Worm (Caenorhabditis elegans) whole organism, mixed stage, embryonic: ENCODE measurements around the gene unc-62.
"Not testable (repeated sequence)": the region's sequence is repeated elsewhere in the genome, so short reads cannot be mapped to it uniquely, and the experiment has no call there.

Experiments
- M03D4.4 ChIP-seq: sonication (generic microtip); optimal IDR thresholded peaks from 2 replicates; lab custom pipeline; 2017; ENCODE audit warnings: mild to moderate bottlenecking, missing genetic modification characterization, missing compliant biosample characterization
- cnd-1 ChIP-seq: fragments of 200-800 bp; sonication (Bioruptor generic); optimal IDR thresholded peaks from 2 replicates; lab custom pipeline; 2018; ENCODE audit warnings: mild to moderate bottlenecking, missing genetic modification characterization, missing compliant biosample characterization
- drap-1 ChIP-seq: fragments of 200-800 bp; sonication (Bioruptor generic); optimal IDR thresholded peaks from 3 replicates; lab custom pipeline; 2018; ENCODE audit warnings: mild to moderate bottlenecking, missing genetic modification characterization, missing compliant biosample characterization
- elt-1 ChIP-seq: sonication (generic microtip); optimal IDR thresholded peaks from 2 replicates; lab custom pipeline; 2017; ENCODE audit warnings: missing genetic modification characterization, mild to moderate bottlenecking, missing compliant biosample characterization, antibody characterized with exemption, moderate library complexity, borderline replicate concordance; ENCODE audit not compliant: insufficient read depth
- hlh-1 ChIP-seq: fragments of 150-350 bp; optimal IDR thresholded peaks from 2 replicates; lab custom pipeline; 2014; ENCODE audit warnings: missing biosample characterization, missing genetic modification reagents, missing genetic modification characterization
- mep-1 ChIP-seq: fragments of 150-350 bp; optimal IDR thresholded peaks from 2 replicates; lab custom pipeline; 2017; ENCODE audit warnings: missing biosample characterization, missing genetic modification reagents, missing genetic modification characterization, inconsistent platforms
- nhr-12 ChIP-seq: fragments of 150-350 bp; optimal IDR thresholded peaks from 2 replicates; lab custom pipeline; 2014; ENCODE audit warnings: missing biosample characterization, missing genetic modification characterization
- nhr-237 ChIP-seq: fragments of 150-350 bp; optimal IDR thresholded peaks from 2 replicates; lab custom pipeline; 2014; ENCODE audit warnings: missing biosample characterization, missing genetic modification characterization
- nhr-28 ChIP-seq: fragments of 150-350 bp; optimal IDR thresholded peaks from 2 replicates; lab custom pipeline; 2014; ENCODE audit warnings: missing biosample characterization, missing genetic modification characterization
- nhr-76 ChIP-seq: sonication (generic microtip); optimal IDR thresholded peaks from 2 replicates; lab custom pipeline; 2017; ENCODE audit warnings: missing biosample characterization, missing genetic modification characterization
- pha-4 ChIP-seq: fragments of 150-350 bp; optimal IDR thresholded peaks from 2 replicates; lab custom pipeline; 2018; ENCODE audit warnings: missing biosample characterization, missing genetic modification reagents, missing genetic modification characterization
- sptf-1 ChIP-seq: sonication (generic microtip); optimal IDR thresholded peaks from 2 replicates; lab custom pipeline; 2017; ENCODE audit warnings: mild to moderate bottlenecking, missing genetic modification characterization, moderate library complexity, missing compliant biosample characterization
- unc-39 ChIP-seq: fragments of 150-350 bp; optimal IDR thresholded peaks from 2 replicates; lab custom pipeline; 2014; ENCODE audit warnings: missing biosample characterization, missing genetic modification characterization
- unc-62 ChIP-seq: fragments of 150-350 bp; optimal IDR thresholded peaks from 2 replicates; lab custom pipeline; 2014; ENCODE audit warnings: missing biosample characterization, missing genetic modification reagents, missing genetic modification characterization

Gene unc-62

ce11 chrV:4559701-4560100 is 62.4 kb downstream of the unc-62 start, which contains the start of gene Y61A9LA.7:
Gene Y61A9LA.7, minus strand, starts transcription at chrV:4559801.
- TF ChIP-seq pha-4 (tag; lab: Kevin White, UChicago) (no peak), nhr-237 (tag; lab: Kevin White, UChicago) (no peak), drap-1 (no peak), M03D4.4 (tag; lab: Kevin White, UChicago) (no peak), mep-1 (tag; lab: Kevin White, UChicago) (no peak), elt-1 (tag; lab: Kevin White, UChicago) (no peak), nhr-12 (no peak), hlh-1 (tag; lab: Kevin White, UChicago) (no peak), cnd-1 (tag; lab: Kevin White, UChicago) (no peak), unc-39 (tag; lab: Kevin White, UChicago) (no peak), sptf-1 (tag; lab: Kevin White, UChicago) (no peak), nhr-76 (tag; lab: Kevin White, UChicago) (no peak), nhr-28 (tag; lab: Kevin White, UChicago) (no peak), unc-62 (GFP tag; lab: Kevin White, UChicago) (no peak)

ce11 chrV:4560441-4560840 is 63.2 kb downstream of the unc-62 start, which contains the start of gene Y61A9LA.4:
Gene Y61A9LA.4, plus strand, starts transcription at chrV:4560741.
- TF ChIP-seq sptf-1 (tag; lab: Kevin White, UChicago); drap-1; mep-1 (tag; lab: Kevin White, UChicago): not testable (repeated sequence)
